Worm (Caenorhabditis elegans) whole organism, midembryonic: Measurements from ENCODE around the gene grd-7.

ENCODE experiments used
- T22C8.4 ChIP-seq: fragments of 200-800 bp; sonication (Bioruptor generic); IDR thresholded peaks from 2 replicates; pipeline ENCODE4 v1.3.6; 2022; ENCODE audit warnings: missing genetic modification characterization, missing compliant biosample characterization
- cog-1 ChIP-seq: sonication (generic microtip); optimal IDR thresholded peaks from 2 replicates; lab custom pipeline; 2016; ENCODE audit warnings: missing genetic modification characterization, missing compliant biosample characterization
- flt-1 ChIP-seq: fragments of 200-800 bp; sonication (Bioruptor generic); IDR thresholded peaks from 2 replicates; pipeline ENCODE4 v1.3.6; 2022; ENCODE audit warnings: missing genetic modification characterization, missing compliant biosample characterization
- klf-2 ChIP-seq: fragments of 200-800 bp; sonication (Bioruptor generic); conservative IDR thresholded peaks from 2 replicates; pipeline ENCODE4 v1.3.6; 2022; ENCODE audit warnings: missing genetic modification reagents, missing genetic modification characterization, missing compliant biosample characterization
- med-1 ChIP-seq: sonication (generic microtip); optimal IDR thresholded peaks from 2 replicates; lab custom pipeline; 2017; ENCODE audit warnings: missing genetic modification characterization, mild to moderate bottlenecking, missing compliant biosample characterization, antibody characterized with exemption, missing genetic modification reagents; ENCODE audit not compliant: insufficient read depth
- ref-1 ChIP-seq: fragments of 200-800 bp; sonication (Bioruptor generic); conservative IDR thresholded peaks from 2 replicates; pipeline ENCODE4 v1.3.6; 2022; ENCODE audit warnings: missing genetic modification reagents, missing genetic modification characterization, missing compliant biosample characterization
- tab-1 ChIP-seq: fragments of 200-800 bp; sonication (Bioruptor generic); IDR thresholded peaks from 2 replicates; pipeline ENCODE4 v1.3.6; 2022; ENCODE audit warnings: missing genetic modification characterization, missing compliant biosample characterization
- ztf-23 ChIP-seq: fragments of 200-800 bp; sonication (Bioruptor generic); IDR thresholded peaks from 2 replicates; pipeline ENCODE4 v1.3.6; 2022; ENCODE audit warnings: missing genetic modification reagents, missing genetic modification characterization, missing compliant biosample characterization
- ztf-29 ChIP-seq: fragments of 200-800 bp; sonication (Bioruptor generic); IDR thresholded peaks from 2 replicates; pipeline ENCODE4 v1.3.6; 2022; ENCODE audit warnings: missing genetic modification reagents, missing genetic modification characterization, missing compliant biosample characterization

- TF ChIP-seq ztf-23 (GFP tag; lab: Robert Waterston, UW) = no peak
- TF ChIP-seq klf-2 = no peak
- TF ChIP-seq cog-1 = no peak
- TF ChIP-seq T22C8.4 (GFP tag; lab: Robert Waterston, UW) = no peak
- no peak for TF ChIP-seq tab-1 (GFP tag; lab: Robert Waterston, UW)
- no peak for TF ChIP-seq flt-1 (GFP tag; lab: Robert Waterston, UW)
- TF ChIP-seq ztf-29 (GFP tag; lab: Robert Waterston, UW) = no peak
- no peak for TF ChIP-seq med-1 (GFP tag; lab: Kevin White, UChicago)
- TF ChIP-seq ref-1 (GFP tag; lab: Robert Waterston, UW) = no peak
Measured at ce11 chrX:7269379-7269778, at the start of gene grd-7.
